Worm (Caenorhabditis elegans) whole organism, late embryonic: ENCODE data around the gene Y41D4A.3.

Source experiments
- C08G9.2 ChIP-seq: sonication (generic microtip); optimal IDR thresholded peaks from 2 replicates; lab custom pipeline; 2016; ENCODE audit warnings: mild to moderate bottlenecking, missing genetic modification characterization, moderate library complexity, missing compliant biosample characterization
- F13H6.1 ChIP-seq: sonication (generic microtip); optimal IDR thresholded peaks from 2 replicates; lab custom pipeline; 2016; ENCODE audit warnings: missing genetic modification characterization, missing compliant biosample characterization
- K02D7.2 ChIP-seq: sonication (generic microtip); optimal IDR thresholded peaks from 2 replicates; lab custom pipeline; 2017; ENCODE audit warnings: mild to moderate bottlenecking, missing genetic modification characterization, missing compliant biosample characterization
- ceh-18 ChIP-seq: sonication (generic microtip); optimal IDR thresholded peaks from 2 replicates; lab custom pipeline; 2016; ENCODE audit warnings: missing genetic modification characterization, missing compliant biosample characterization
- ceh-2 ChIP-seq: sonication (generic microtip); optimal IDR thresholded peaks from 2 replicates; lab custom pipeline; 2016; ENCODE audit warnings: missing genotype, missing genetic modification characterization, missing compliant biosample characterization
- ceh-24 ChIP-seq: sonication (generic microtip); optimal IDR thresholded peaks from 2 replicates; lab custom pipeline; 2016; ENCODE audit warnings: mild to moderate bottlenecking, missing genetic modification characterization, missing compliant biosample characterization
- ceh-30 ChIP-seq: fragments of 150-350 bp; optimal IDR thresholded peaks from 2 replicates; lab custom pipeline; 2014; ENCODE audit warnings: missing biosample characterization, missing genetic modification characterization
- ceh-31 ChIP-seq: sonication (generic microtip); optimal IDR thresholded peaks from 2 replicates; lab custom pipeline; 2016; ENCODE audit warnings: missing genetic modification characterization, missing compliant biosample characterization
- ceh-34 ChIP-seq: sonication (generic microtip); optimal IDR thresholded peaks from 2 replicates; lab custom pipeline; 2016; ENCODE audit warnings: mild to moderate bottlenecking, missing genetic modification characterization, missing compliant biosample characterization
- ceh-45 ChIP-seq: fragments of 200-800 bp; sonication (Bioruptor generic); IDR thresholded peaks from 2 replicates; pipeline ENCODE4 v1.3.6; 2022; ENCODE audit warnings: missing genetic modification reagents, missing genetic modification characterization, missing compliant biosample characterization
- ceh-48 ChIP-seq: sonication (generic microtip); optimal IDR thresholded peaks from 2 replicates; lab custom pipeline; 2016; ENCODE audit warnings: missing genetic modification characterization, inconsistent platforms, missing compliant biosample characterization
- ceh-6 ChIP-seq: fragments of 200-800 bp; sonication (Bioruptor generic); optimal IDR thresholded peaks from 2 replicates; lab custom pipeline; 2018; ENCODE audit warnings: mild to moderate bottlenecking, missing genetic modification characterization, missing compliant biosample characterization
- ceh-9 ChIP-seq: sonication (generic microtip); optimal IDR thresholded peaks from 2 replicates; lab custom pipeline; 2016; ENCODE audit warnings: mild to moderate bottlenecking, missing genetic modification characterization, inconsistent platforms, missing compliant biosample characterization
- che-1 ChIP-seq: sonication (generic microtip); optimal IDR thresholded peaks from 2 replicates; lab custom pipeline; 2016; ENCODE audit warnings: mild to moderate bottlenecking, missing genetic modification characterization, missing compliant biosample characterization
- dmd-4 ChIP-seq: sonication (generic microtip); optimal IDR thresholded peaks from 2 replicates; lab custom pipeline; 2016; ENCODE audit warnings: borderline replicate concordance, missing genetic modification characterization, missing compliant biosample characterization
- elt-2 ChIP-seq: sonication (generic microtip); optimal IDR thresholded peaks from 2 replicates; lab custom pipeline; 2016; ENCODE audit warnings: missing genetic modification reagents, missing genetic modification characterization, missing compliant biosample characterization
- elt-4 ChIP-seq: sonication (generic microtip); optimal IDR thresholded peaks from 2 replicates; lab custom pipeline; 2016; ENCODE audit warnings: missing genetic modification characterization, missing compliant biosample characterization
- eyg-1 ChIP-seq: sonication (generic microtip); optimal IDR thresholded peaks from 2 replicates; lab custom pipeline; 2016; ENCODE audit warnings: missing genotype, missing genetic modification characterization, missing compliant biosample characterization
- fax-1 ChIP-seq: sonication (generic microtip); optimal IDR thresholded peaks from 2 replicates; lab custom pipeline; 2016; ENCODE audit warnings: missing genotype, missing genetic modification characterization, missing compliant biosample characterization
- gmeb-2 ChIP-seq: sonication (generic microtip); optimal IDR thresholded peaks from 2 replicates; lab custom pipeline; 2016; ENCODE audit warnings: missing genetic modification characterization, inconsistent platforms, missing compliant biosample characterization
- hlh-15 ChIP-seq: sonication (generic microtip); optimal IDR thresholded peaks from 2 replicates; lab custom pipeline; 2016; ENCODE audit warnings: missing genetic modification characterization, missing compliant biosample characterization
- hlh-30 ChIP-seq: sonication (generic microtip); optimal IDR thresholded peaks from 2 replicates; lab custom pipeline; 2017; ENCODE audit warnings: antibody characterized with exemption, missing genetic modification characterization, missing compliant biosample characterization; ENCODE audit not compliant: insufficient read depth
- hlh-8 ChIP-seq: sonication (generic microtip); optimal IDR thresholded peaks from 2 replicates; lab custom pipeline; 2016; ENCODE audit warnings: missing genotype, missing genetic modification characterization, missing compliant biosample characterization
- lim-6 ChIP-seq: sonication (generic microtip); optimal IDR thresholded peaks from 2 replicates; lab custom pipeline; 2016; ENCODE audit warnings: missing genetic modification characterization, missing compliant biosample characterization
- madf-2 ChIP-seq: sonication (generic microtip); optimal IDR thresholded peaks from 2 replicates; lab custom pipeline; 2017; ENCODE audit warnings: missing genetic modification characterization, missing compliant biosample characterization
- mec-3 ChIP-seq: sonication (generic microtip); optimal IDR thresholded peaks from 2 replicates; lab custom pipeline; 2016; ENCODE audit warnings: borderline replicate concordance, missing genetic modification characterization, missing compliant biosample characterization
- nfya-1 ChIP-seq: sonication (generic microtip); optimal IDR thresholded peaks from 2 replicates; lab custom pipeline; 2017; ENCODE audit warnings: missing genetic modification characterization, mild to moderate bottlenecking, missing compliant biosample characterization, antibody characterized with exemption, moderate library complexity
- nhr-11 ChIP-seq: fragments of 150-350 bp; optimal IDR thresholded peaks from 2 replicates; lab custom pipeline; 2014; ENCODE audit warnings: missing biosample characterization, missing genetic modification characterization
- npax-4 ChIP-seq: sonication (generic microtip); optimal IDR thresholded peaks from 2 replicates; lab custom pipeline; 2016; ENCODE audit warnings: missing genetic modification characterization, missing compliant biosample characterization
- pag-3 ChIP-seq: sonication (generic microtip); optimal IDR thresholded peaks from 2 replicates; lab custom pipeline; 2016; ENCODE audit warnings: missing compliant biosample characterization, missing genetic modification characterization, borderline replicate concordance
- pat-9 ChIP-seq: fragments of 200-800 bp; sonication (Bioruptor generic); optimal IDR thresholded peaks from 2 replicates; lab custom pipeline; 2018; ENCODE audit warnings: mild to moderate bottlenecking, missing genetic modification characterization, moderate library complexity, missing compliant biosample characterization
- pax-1 ChIP-seq: fragments of 150-350 bp; optimal IDR thresholded peaks from 2 replicates; lab custom pipeline; 2014; ENCODE audit warnings: missing biosample characterization, missing genetic modification characterization
- pha-2 ChIP-seq: sonication (generic microtip); optimal IDR thresholded peaks from 2 replicates; lab custom pipeline; 2017; ENCODE audit warnings: mild to moderate bottlenecking, missing genetic modification characterization, missing compliant biosample characterization
- pha-4 ChIP-seq: fragments of 150-350 bp; optimal IDR thresholded peaks from 2 replicates; lab custom pipeline; 2018; ENCODE audit warnings: missing biosample characterization, missing genetic modification reagents, missing genetic modification characterization
- pqm-1 ChIP-seq: sonication (generic microtip); optimal IDR thresholded peaks from 2 replicates; lab custom pipeline; 2016; ENCODE audit warnings: missing genetic modification characterization, missing compliant biosample characterization
- pros-1 ChIP-seq: fragments of 150-350 bp; optimal IDR thresholded peaks from 2 replicates; lab custom pipeline; 2014; ENCODE audit warnings: missing biosample characterization, missing genetic modification reagents, missing genetic modification characterization
- sdc-2 ChIP-seq: sonication (generic microtip); optimal IDR thresholded peaks from 2 replicates; lab custom pipeline; 2016; ENCODE audit warnings: missing genotype, missing genetic modification characterization, missing compliant biosample characterization
- sox-2 ChIP-seq: fragments of 200-800 bp; sonication (Bioruptor generic); IDR thresholded peaks from 2 replicates; pipeline ENCODE4 v1.3.6; 2022; ENCODE audit warnings: missing genetic modification reagents, missing genetic modification characterization, missing compliant biosample characterization
- sox-4 ChIP-seq: sonication (generic microtip); optimal IDR thresholded peaks from 2 replicates; lab custom pipeline; 2017; ENCODE audit warnings: mild to moderate bottlenecking, missing genetic modification characterization, inconsistent platforms, missing compliant biosample characterization
- syd-9 ChIP-seq: sonication (generic microtip); optimal IDR thresholded peaks from 2 replicates; lab custom pipeline; 2016; ENCODE audit warnings: mild to moderate bottlenecking, missing genetic modification characterization, moderate library complexity, missing compliant biosample characterization
- tbx-2 ChIP-seq: sonication (generic microtip); optimal IDR thresholded peaks from 2 replicates; lab custom pipeline; 2016; ENCODE audit warnings: missing genetic modification characterization, missing compliant biosample characterization
- ttx-3 ChIP-seq: sonication (generic microtip); optimal IDR thresholded peaks from 2 replicates; lab custom pipeline; 2016; ENCODE audit warnings: missing genetic modification reagents, missing genetic modification characterization, missing compliant biosample characterization
- unc-42 ChIP-seq: sonication (generic microtip); optimal IDR thresholded peaks from 2 replicates; lab custom pipeline; 2016; ENCODE audit warnings: missing genotype, missing genetic modification characterization, missing compliant biosample characterization
- unc-55 ChIP-seq: sonication (generic microtip); optimal IDR thresholded peaks from 2 replicates; lab custom pipeline; 2017; ENCODE audit warnings: missing biosample characterization, missing genetic modification reagents, missing genetic modification characterization
- unc-86 ChIP-seq: sonication (generic microtip); optimal IDR thresholded peaks from 2 replicates; lab custom pipeline; 2016; ENCODE audit warnings: missing genetic modification characterization, missing compliant biosample characterization
- zip-5 ChIP-seq: sonication (generic microtip); optimal IDR thresholded peaks from 2 replicates; lab custom pipeline; 2016; ENCODE audit warnings: missing genetic modification characterization, missing compliant biosample characterization

Y41D4A.3 gene

ce11 chrIV:1725888-1726287 lies 27.7 kb upstream of the Y41D4A.3 start, which contains the start of gene K08D12.8:
K08D12.8 (plus strand) TSS chrIV:1726188.
- TF ChIP-seq che-1 (tag; lab: Kevin White, UChicago) = no peak
- TF ChIP-seq sox-4 = no peak
- TF ChIP-seq pax-1 (tag; lab: Kevin White, UChicago) = no peak
- no peak for TF ChIP-seq nhr-11
- TF ChIP-seq F13H6.1 (tag; lab: Kevin White, UChicago) = no peak
- TF ChIP-seq eyg-1 (tag; lab: Kevin White, UChicago) = no peak
- TF ChIP-seq elt-4 (tag; lab: Kevin White, UChicago) = no peak
- no peak for TF ChIP-seq unc-55 (GFP tag; lab: Kevin White, UChicago)
- TF ChIP-seq hlh-15 (tag; lab: Kevin White, UChicago) = no peak
- no peak for TF ChIP-seq zip-5 (tag; lab: Kevin White, UChicago)
- TF ChIP-seq hlh-30 (tag; lab: Kevin White, UChicago) = no peak
- no peak for TF ChIP-seq C08G9.2
- no peak for TF ChIP-seq hlh-8 (tag; lab: Kevin White, UChicago)
- TF ChIP-seq gmeb-2 (tag; lab: Kevin White, UChicago) = no peak
- no peak for TF ChIP-seq unc-86
- no peak for TF ChIP-seq pha-4 (tag; lab: Kevin White, UChicago)
- TF ChIP-seq elt-2 (tag; lab: Kevin White, UChicago) = no peak

ce11 chrIV:1727538-1728072 lies 26.0 kb upstream of the Y41D4A.3 start:
- TF ChIP-seq pha-2 (tag; lab: Kevin White, UChicago) (no peak), ceh-48 (tag; lab: Kevin White, UChicago) (peak; percentile 76), fax-1 (tag; lab: Kevin White, UChicago) (no peak)

ce11 chrIV:1738324-1738730 lies 15.3 kb upstream of the Y41D4A.3 start:
- TF ChIP-seq sox-2 (GFP tag; lab: Robert Waterston, UW) (no peak), ttx-3 (tag; lab: Kevin White, UChicago) (no peak), pax-1 (tag; lab: Kevin White, UChicago) (no peak), nfya-1 (tag; lab: Kevin White, UChicago) (peak; percentile 9), K02D7.2 (tag; lab: Kevin White, UChicago) (no peak), ceh-6 (GFP tag; lab: Kevin White, UChicago) (no peak), npax-4 (tag; lab: Kevin White, UChicago) (no peak), tbx-2 (tag; lab: Kevin White, UChicago) (peak; percentile 21), ceh-48 (tag; lab: Kevin White, UChicago) (no peak), eyg-1 (tag; lab: Kevin White, UChicago) (no peak), syd-9 (tag; lab: Kevin White, UChicago) (no peak), ceh-30 (no peak), madf-2 (peak; percentile 5), hlh-15 (tag; lab: Kevin White, UChicago) (no peak), zip-5 (tag; lab: Kevin White, UChicago) (no peak), unc-55 (GFP tag; lab: Kevin White, UChicago) (no peak), sdc-2 (tag; lab: Kevin White, UChicago) (no peak), gmeb-2 (tag; lab: Kevin White, UChicago) (no peak), pros-1 (tag; lab: Kevin White, UChicago) (no peak), ceh-31 (peak; percentile 38), elt-2 (tag; lab: Kevin White, UChicago) (peak; percentile 7), che-1 (tag; lab: Kevin White, UChicago) (peak; percentile 38), pag-3 (tag; lab: Kevin White, UChicago) (no peak), ceh-45 (no peak), ceh-18 (tag; lab: Kevin White, UChicago) (peak; percentile 29), ceh-34 (tag; lab: Kevin White, UChicago) (no peak), pat-9 (tag; lab: Kevin White, UChicago) (no peak), fax-1 (tag; lab: Kevin White, UChicago) (no peak), ceh-2 (tag; lab: Kevin White, UChicago) (no peak), C08G9.2 (no peak), pqm-1 (tag; lab: Kevin White, UChicago) (no peak), ceh-24 (tag; lab: Kevin White, UChicago) (no peak), hlh-8 (tag; lab: Kevin White, UChicago) (no peak), mec-3 (tag; lab: Kevin White, UChicago) (no peak), lim-6 (tag; lab: Kevin White, UChicago) (no peak), unc-86 (peak; percentile 9), unc-42 (tag; lab: Kevin White, UChicago) (peak; percentile 10), dmd-4 (no peak), pha-4 (tag; lab: Kevin White, UChicago) (no peak), ceh-9 (tag; lab: Kevin White, UChicago) (no peak)
